Worm (Caenorhabditis elegans) whole organism, late embryonic: ENCODE measurements around the gene bir-1.

Experiments used
- C08G9.2 ChIP-seq: sonication (generic microtip); optimal IDR thresholded peaks from 2 replicates; lab custom pipeline; 2016; ENCODE audit warnings: mild to moderate bottlenecking, missing genetic modification characterization, moderate library complexity, missing compliant biosample characterization
- F13H6.1 ChIP-seq: sonication (generic microtip); optimal IDR thresholded peaks from 2 replicates; lab custom pipeline; 2016; ENCODE audit warnings: missing genetic modification characterization, missing compliant biosample characterization
- K09A11.1 ChIP-seq: sonication (generic microtip); optimal IDR thresholded peaks from 2 replicates; lab custom pipeline; 2017; ENCODE audit warnings: antibody characterized with exemption, mild to moderate bottlenecking, missing genetic modification characterization, missing compliant biosample characterization; ENCODE audit not compliant: insufficient read depth
- T23F11.4 ChIP-seq: fragments of 200-800 bp; sonication (Bioruptor generic); optimal IDR thresholded peaks from 2 replicates; lab custom pipeline; 2018; ENCODE audit warnings: mild to moderate bottlenecking, missing genetic modification characterization, missing compliant biosample characterization
- ahr-1 ChIP-seq: sonication (generic microtip); optimal IDR thresholded peaks from 2 replicates; lab custom pipeline; 2016; ENCODE audit warnings: missing genetic modification characterization, missing compliant biosample characterization
- ama-1 ChIP-seq: fragments of 150-350 bp; optimal IDR thresholded peaks from 2 replicates; lab custom pipeline; 2014
- ceh-14 ChIP-seq: sonication (generic microtip); optimal IDR thresholded peaks from 2 replicates; lab custom pipeline; 2016; ENCODE audit warnings: missing genotype, missing genetic modification characterization, missing compliant biosample characterization
- ceh-2 ChIP-seq: sonication (generic microtip); optimal IDR thresholded peaks from 2 replicates; lab custom pipeline; 2016; ENCODE audit warnings: missing genotype, missing genetic modification characterization, missing compliant biosample characterization
- ceh-24 ChIP-seq: sonication (generic microtip); optimal IDR thresholded peaks from 2 replicates; lab custom pipeline; 2016; ENCODE audit warnings: mild to moderate bottlenecking, missing genetic modification characterization, missing compliant biosample characterization
- ceh-30 ChIP-seq: fragments of 150-350 bp; optimal IDR thresholded peaks from 2 replicates; lab custom pipeline; 2014; ENCODE audit warnings: missing biosample characterization, missing genetic modification characterization
- ceh-31 ChIP-seq: sonication (generic microtip); optimal IDR thresholded peaks from 2 replicates; lab custom pipeline; 2016; ENCODE audit warnings: missing genetic modification characterization, missing compliant biosample characterization
- ceh-45 ChIP-seq: fragments of 200-800 bp; sonication (Bioruptor generic); IDR thresholded peaks from 2 replicates; pipeline ENCODE4 v1.3.6; 2022; ENCODE audit warnings: missing genetic modification reagents, missing genetic modification characterization, missing compliant biosample characterization
- ceh-6 ChIP-seq: fragments of 200-800 bp; sonication (Bioruptor generic); optimal IDR thresholded peaks from 2 replicates; lab custom pipeline; 2018; ENCODE audit warnings: mild to moderate bottlenecking, missing genetic modification characterization, missing compliant biosample characterization
- elt-2 ChIP-seq: sonication (generic microtip); optimal IDR thresholded peaks from 2 replicates; lab custom pipeline; 2016; ENCODE audit warnings: missing genetic modification reagents, missing genetic modification characterization, missing compliant biosample characterization
- elt-4 ChIP-seq: sonication (generic microtip); optimal IDR thresholded peaks from 2 replicates; lab custom pipeline; 2016; ENCODE audit warnings: missing genetic modification characterization, missing compliant biosample characterization
- ets-4 ChIP-seq: sonication (generic microtip); optimal IDR thresholded peaks from 2 replicates; lab custom pipeline; 2016; ENCODE audit warnings: missing genetic modification characterization, missing compliant biosample characterization
- eyg-1 ChIP-seq: sonication (generic microtip); optimal IDR thresholded peaks from 2 replicates; lab custom pipeline; 2016; ENCODE audit warnings: missing genotype, missing genetic modification characterization, missing compliant biosample characterization
- fax-1 ChIP-seq: sonication (generic microtip); optimal IDR thresholded peaks from 2 replicates; lab custom pipeline; 2016; ENCODE audit warnings: missing genotype, missing genetic modification characterization, missing compliant biosample characterization
- fkh-6 ChIP-seq: sonication (generic microtip); optimal IDR thresholded peaks from 2 replicates; lab custom pipeline; 2016; ENCODE audit warnings: missing genetic modification characterization, missing compliant biosample characterization
- hlh-13 ChIP-seq: fragments of 200-800 bp; sonication (Bioruptor generic); optimal IDR thresholded peaks from 2 replicates; lab custom pipeline; 2018; ENCODE audit warnings: mild to moderate bottlenecking, missing genetic modification characterization, missing compliant biosample characterization
- lin-11 ChIP-seq: fragments of 200-800 bp; sonication (Bioruptor generic); optimal IDR thresholded peaks from 2 replicates; lab custom pipeline; 2018; ENCODE audit warnings: mild to moderate bottlenecking, missing genetic modification characterization, missing compliant biosample characterization
- mec-3 ChIP-seq: sonication (generic microtip); optimal IDR thresholded peaks from 2 replicates; lab custom pipeline; 2016; ENCODE audit warnings: borderline replicate concordance, missing genetic modification characterization, missing compliant biosample characterization
- nfya-1 ChIP-seq: sonication (generic microtip); optimal IDR thresholded peaks from 2 replicates; lab custom pipeline; 2017; ENCODE audit warnings: missing genetic modification characterization, mild to moderate bottlenecking, missing compliant biosample characterization, antibody characterized with exemption, moderate library complexity
- nhr-11 ChIP-seq: fragments of 150-350 bp; optimal IDR thresholded peaks from 2 replicates; lab custom pipeline; 2014; ENCODE audit warnings: missing biosample characterization, missing genetic modification characterization
- odd-2 ChIP-seq: sonication (generic microtip); optimal IDR thresholded peaks from 2 replicates; lab custom pipeline; 2017; ENCODE audit warnings: antibody characterized with exemption, mild to moderate bottlenecking, missing genetic modification characterization, missing compliant biosample characterization
- pat-9 ChIP-seq: fragments of 200-800 bp; sonication (Bioruptor generic); optimal IDR thresholded peaks from 2 replicates; lab custom pipeline; 2018; ENCODE audit warnings: mild to moderate bottlenecking, missing genetic modification characterization, moderate library complexity, missing compliant biosample characterization
- pax-1 ChIP-seq: fragments of 150-350 bp; optimal IDR thresholded peaks from 2 replicates; lab custom pipeline; 2014; ENCODE audit warnings: missing biosample characterization, missing genetic modification characterization
- pqm-1 ChIP-seq: sonication (generic microtip); optimal IDR thresholded peaks from 2 replicates; lab custom pipeline; 2016; ENCODE audit warnings: missing genetic modification characterization, missing compliant biosample characterization
- pros-1 ChIP-seq: fragments of 150-350 bp; optimal IDR thresholded peaks from 2 replicates; lab custom pipeline; 2014; ENCODE audit warnings: missing biosample characterization, missing genetic modification reagents, missing genetic modification characterization
- sdc-2 ChIP-seq: sonication (generic microtip); optimal IDR thresholded peaks from 2 replicates; lab custom pipeline; 2016; ENCODE audit warnings: missing genotype, missing genetic modification characterization, missing compliant biosample characterization
- sox-4 ChIP-seq: sonication (generic microtip); optimal IDR thresholded peaks from 2 replicates; lab custom pipeline; 2017; ENCODE audit warnings: mild to moderate bottlenecking, missing genetic modification characterization, inconsistent platforms, missing compliant biosample characterization
- syd-9 ChIP-seq: sonication (generic microtip); optimal IDR thresholded peaks from 2 replicates; lab custom pipeline; 2016; ENCODE audit warnings: mild to moderate bottlenecking, missing genetic modification characterization, moderate library complexity, missing compliant biosample characterization
- tbx-7 ChIP-seq: sonication (generic microtip); optimal IDR thresholded peaks from 2 replicates; lab custom pipeline; 2016; ENCODE audit warnings: missing genotype, missing genetic modification characterization, missing compliant biosample characterization
- ttx-3 ChIP-seq: sonication (generic microtip); optimal IDR thresholded peaks from 2 replicates; lab custom pipeline; 2016; ENCODE audit warnings: missing genetic modification reagents, missing genetic modification characterization, missing compliant biosample characterization
- unc-55 ChIP-seq: sonication (generic microtip); optimal IDR thresholded peaks from 2 replicates; lab custom pipeline; 2017; ENCODE audit warnings: missing biosample characterization, missing genetic modification reagents, missing genetic modification characterization
- ztf-16 ChIP-seq: sonication (generic microtip); optimal IDR thresholded peaks from 2 replicates; lab custom pipeline; 2017; ENCODE audit warnings: missing genetic modification characterization, missing compliant biosample characterization

Gene bir-1

ce11 chrV:11610481-11610880 lies 33.8 kb upstream of the bir-1 start, which contains the start of gene sas-5 (continued):
- TF ChIP-seq lin-11 (tag; lab: Kevin White, UChicago) (peak; percentile 66), pqm-1 (tag; lab: Kevin White, UChicago) (no peak), nfya-1 (tag; lab: Kevin White, UChicago) (peak; percentile 79), pat-9 (peak; percentile 74), ceh-2 (tag; lab: Kevin White, UChicago) (peak; percentile 78), C08G9.2 (tag; lab: Kevin White, UChicago) (peak; percentile 71), T23F11.4 (GFP tag; lab: Kevin White, UChicago) (peak; percentile 60), ceh-14 (tag; lab: Kevin White, UChicago) (peak; percentile 85), fax-1 (tag; lab: Kevin White, UChicago) (peak; percentile 83), ztf-16 (tag; lab: Kevin White, UChicago) (peak; percentile 80), eyg-1 (tag; lab: Kevin White, UChicago) (peak; percentile 65), hlh-13 (peak; percentile 5), ceh-24 (tag; lab: Kevin White, UChicago) (peak; percentile 44), ets-4 (peak; percentile 49), K09A11.1 (tag; lab: Kevin White, UChicago) (peak; percentile 79), pax-1 (tag; lab: Kevin White, UChicago) (peak; percentile 6)
- TF ChIP-seq, all 69 proteins: peak for 58

- TF ChIP-seq eyg-1 (tag; lab: Kevin White, UChicago) = no peak
- TF ChIP-seq ahr-1 (tag; lab: Kevin White, UChicago) = no peak
- TF ChIP-seq ceh-30 (tag; lab: Kevin White, UChicago) = no peak
- TF ChIP-seq, all 69 proteins: peak for 0
These were observed 31.3 kb upstream of the bir-1 start, which contains the start of gene tag-290 for ce11 chrV:11613007-11613406. TSS of gene tag-290 (plus strand) at chrV:11613307.

ce11 chrV:11614805-11615497 lies 29.3 kb upstream of the bir-1 start:
- TF ChIP-seq elt-2 (tag; lab: Kevin White, UChicago) = peak; percentile 80
- no peak for TF ChIP-seq sox-4 (tag; lab: Kevin White, UChicago)

ce11 chrV:11615948-11616681 lies 28.2 kb upstream of the bir-1 start, which contains the start of gene nlp-24:
TSS of gene nlp-24 (plus strand) at chrV:11616376.
- no peak for TF ChIP-seq ama-1
- TF ChIP-seq ceh-45 (GFP tag; lab: Robert Waterston, UW) = no peak
- no peak for TF ChIP-seq elt-4
- no peak for TF ChIP-seq F13H6.1 (tag; lab: Kevin White, UChicago)

ce11 chrV:11616813-11617212 lies 27.5 kb upstream of the bir-1 start:
- TF ChIP-seq sdc-2 = no peak
- no peak for TF ChIP-seq ceh-6
- TF ChIP-seq ztf-16 (tag; lab: Kevin White, UChicago) = no peak
- TF ChIP-seq elt-4 = no peak
- no peak for TF ChIP-seq ahr-1 (tag; lab: Kevin White, UChicago)
- no peak for TF ChIP-seq mec-3 (tag; lab: Kevin White, UChicago)
- TF ChIP-seq unc-55 = no peak
- TF ChIP-seq tbx-7 (tag; lab: Kevin White, UChicago) = no peak
- no peak for TF ChIP-seq ttx-3

ce11 chrV:11618173-11618572 lies 26.1 kb upstream of the bir-1 start, which contains the start of gene glb-15:
TSS of gene glb-15 (minus strand) at chrV:11618273.
- no peak for TF ChIP-seq nhr-11
- TF ChIP-seq eyg-1 (tag; lab: Kevin White, UChicago) = no peak
- TF ChIP-seq tbx-7 (tag; lab: Kevin White, UChicago) = no peak
- no peak for TF ChIP-seq odd-2 (tag; lab: Kevin White, UChicago)
- TF ChIP-seq sdc-2 = no peak
- no peak for TF ChIP-seq syd-9
- TF ChIP-seq nfya-1 (tag; lab: Kevin White, UChicago) = no peak
- no peak for TF ChIP-seq fkh-6 (tag; lab: Kevin White, UChicago)
- no peak for TF ChIP-seq unc-55
- TF ChIP-seq ceh-31 (tag; lab: Kevin White, UChicago) = no peak
- TF ChIP-seq elt-2 (tag; lab: Kevin White, UChicago) = no peak
- no peak for TF ChIP-seq lin-11 (tag; lab: Kevin White, UChicago)
- TF ChIP-seq pros-1 (tag; lab: Kevin White, UChicago) = no peak
- no peak for TF ChIP-seq K09A11.1 (tag; lab: Kevin White, UChicago)
- TF ChIP-seq, all 69 proteins: peak for 0
